Worm (Caenorhabditis elegans) whole organism, L4/young adult: ENCODE data around the gene nhr-196.

Experiments used
- W03F9.2 ChIP-seq: fragments of 150-350 bp; optimal IDR thresholded peaks from 2 replicates; lab custom pipeline; 2014; ENCODE audit warnings: missing biosample characterization, missing genetic modification characterization
- dao-5 ChIP-seq: sonication (generic microtip); optimal IDR thresholded peaks from 2 replicates; lab custom pipeline; 2016; ENCODE audit warnings: missing genotype, missing genetic modification characterization, moderate library complexity, missing compliant biosample characterization
- him-1 ChIP-seq: sonication (generic microtip); optimal IDR thresholded peaks from 2 replicates; lab custom pipeline; 2016; ENCODE audit warnings: missing genotype, missing genetic modification reagents, missing genetic modification characterization, missing compliant biosample characterization

DNA sequence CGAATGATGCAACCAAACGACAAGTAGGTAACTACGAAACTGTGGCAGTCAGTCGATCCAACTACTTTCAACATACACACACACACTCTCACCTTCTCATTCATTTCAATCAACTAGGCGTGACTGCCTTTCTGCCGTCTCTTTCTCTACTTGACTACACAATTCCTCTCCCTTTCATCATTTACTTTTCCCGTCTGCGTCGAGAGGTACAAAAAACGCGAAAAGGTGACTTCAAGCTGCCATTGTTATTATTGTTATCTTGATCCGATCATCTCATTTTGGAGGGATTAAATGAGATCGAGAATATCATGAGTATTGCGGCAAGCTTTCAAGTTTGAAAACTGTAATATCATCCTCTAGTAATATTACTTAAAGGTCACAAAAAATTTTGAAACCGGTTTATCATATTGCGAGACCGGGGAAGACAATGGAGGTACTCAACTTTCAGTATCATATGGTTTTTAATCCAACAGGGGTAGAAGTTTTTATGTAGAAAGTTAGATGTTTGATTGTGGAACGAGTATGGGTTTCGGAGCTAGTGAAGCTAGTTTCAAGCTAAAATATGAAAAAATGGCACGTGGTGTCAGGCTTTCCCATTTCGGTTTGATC lies 21.4 kb upstream of the nhr-196 start:
- no peak for TF ChIP-seq W03F9.2 (tag; lab: Kevin White, UChicago)
- no peak for TF ChIP-seq dao-5 (tag; lab: Kevin White, UChicago)
- no peak for TF ChIP-seq him-1 (tag; lab: Kevin White, UChicago)
